Fruit fly (Drosophila melanogaster) whole organism, larva: ENCODE data around the gene CG31533.
A peak's percentile ranks its signal among the peaks of the same experiment; 100 is the strongest.

Experiments
- noc ChIP-seq: fragments of 200-800 bp; sonication (Bioruptor generic); optimal IDR thresholded peaks from 3 replicates; lab custom pipeline; 2019; ENCODE audit warnings: missing biosample characterization, mild to moderate bottlenecking, missing genetic modification characterization, moderate library complexity

Gene CG31533

dm6 chr3R:14157331-14157730, at the start of gene CG31533:
Gene CG31533 (minus strand): TSS chr3R:14157431.
- TF ChIP-seq noc (tag; lab: Kevin White, UChicago): no peak

DNA sequence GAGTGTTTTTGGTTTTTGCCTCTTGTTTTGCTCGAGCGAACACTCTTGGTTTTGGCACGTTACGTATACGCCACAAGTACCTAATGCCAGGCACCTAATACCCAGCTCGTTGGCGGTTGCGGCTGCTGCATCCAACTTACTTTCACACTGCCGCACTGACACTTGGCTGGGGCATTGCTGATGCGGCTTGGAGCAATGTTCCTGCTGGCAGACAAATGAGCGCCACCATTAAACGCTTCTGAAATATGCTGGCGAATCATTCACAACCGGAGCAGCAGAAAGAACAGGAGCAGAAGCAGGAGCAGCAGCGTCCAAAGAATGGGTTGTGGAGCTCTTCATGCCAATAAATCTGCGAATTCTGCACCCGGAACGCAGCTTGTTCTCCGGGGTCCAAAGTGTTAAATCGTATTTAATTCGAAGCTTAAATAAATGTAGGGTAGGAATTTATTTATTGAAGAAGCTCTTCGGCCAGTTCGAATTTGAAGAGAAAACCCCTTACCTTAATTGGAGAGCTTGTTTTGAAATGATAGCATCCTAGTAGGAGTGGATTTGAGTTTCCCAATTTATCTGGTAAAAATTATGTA, 5.0 kb upstream of the CG31533 start, which contains the start of gene CG3199:
Gene CG3199 (plus strand): TSS at position 534 of the 584 bp plus-strand sequence.
- no peak for TF ChIP-seq noc (tag; lab: Kevin White, UChicago)

- no peak for TF ChIP-seq noc (tag; lab: Kevin White, UChicago)
Observed at dm6 chr3R:14160178-14160577, 2.9 kb upstream of the CG31533 start, which contains the start of gene CG31327. Gene CG31327 (minus strand): TSS chr3R:14160278.

dm6 chr3R:14154341-14154740, 2.9 kb downstream of the CG31533 start, which contains the start of gene CG44215:
Gene CG44215 (minus strand): TSS chr3R:14154441.
- TF ChIP-seq noc (tag; lab: Kevin White, UChicago): no peak

dm6 chr3R:14153729-14154128, 3.5 kb downstream of the CG31533 start, which contains the start of gene Recs1:
Gene Recs1 (minus strand): TSS chr3R:14153829.
- TF ChIP-seq noc (tag; lab: Kevin White, UChicago): no peak

DNA sequence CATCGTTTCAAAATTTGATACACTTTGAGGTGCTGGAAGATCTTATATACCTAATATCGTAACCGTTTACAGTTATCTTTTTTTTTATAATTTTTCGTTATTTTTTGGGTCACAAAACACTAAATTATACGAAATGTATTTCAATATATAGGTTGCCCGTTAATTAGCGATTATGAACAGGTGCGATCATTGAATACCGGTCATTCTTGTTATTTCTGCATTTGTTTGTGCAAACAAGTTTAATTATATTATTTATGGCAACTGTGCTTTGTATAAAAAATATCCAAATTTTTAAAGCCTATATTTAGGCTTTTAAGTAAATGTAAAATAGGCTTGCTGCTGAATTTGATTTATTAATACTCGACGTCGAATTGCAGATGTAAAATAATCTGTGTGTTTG, 4.7 kb downstream of the CG31533 start, which contains the start of gene CG42500:
Gene CG42500 (minus strand): TSS at position 101 of the 400 bp plus-strand sequence.
- TF ChIP-seq noc (tag; lab: Kevin White, UChicago): no peak

- no peak for TF ChIP-seq noc (tag; lab: Kevin White, UChicago)
Observed at dm6 chr3R:14151840-14152239, 5.4 kb downstream of the CG31533 start, which contains the start of gene CG14355. Gene CG14355 (minus strand): TSS chr3R:14151940.

DNA sequence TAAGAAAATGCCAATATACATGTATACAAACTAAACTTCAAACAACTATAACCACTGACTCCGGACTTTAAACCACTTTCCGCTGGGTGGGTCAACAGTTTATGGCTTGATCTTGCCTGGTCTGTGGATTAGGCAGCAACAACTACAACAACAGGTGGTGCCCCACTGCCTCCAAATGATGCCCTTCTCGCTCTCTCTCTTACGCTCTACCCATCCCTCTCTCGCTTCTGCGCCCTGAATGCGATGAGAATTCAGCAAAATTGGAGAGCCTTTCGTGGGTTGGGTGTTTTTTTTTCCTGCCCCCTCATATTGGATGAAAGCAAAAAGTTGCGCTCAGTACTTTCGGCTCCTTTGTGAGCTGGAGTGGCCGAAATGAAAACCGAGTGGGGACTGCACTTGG, 16.3 kb downstream of the CG31533 start:
- no peak for TF ChIP-seq noc (tag; lab: Kevin White, UChicago)

DNA sequence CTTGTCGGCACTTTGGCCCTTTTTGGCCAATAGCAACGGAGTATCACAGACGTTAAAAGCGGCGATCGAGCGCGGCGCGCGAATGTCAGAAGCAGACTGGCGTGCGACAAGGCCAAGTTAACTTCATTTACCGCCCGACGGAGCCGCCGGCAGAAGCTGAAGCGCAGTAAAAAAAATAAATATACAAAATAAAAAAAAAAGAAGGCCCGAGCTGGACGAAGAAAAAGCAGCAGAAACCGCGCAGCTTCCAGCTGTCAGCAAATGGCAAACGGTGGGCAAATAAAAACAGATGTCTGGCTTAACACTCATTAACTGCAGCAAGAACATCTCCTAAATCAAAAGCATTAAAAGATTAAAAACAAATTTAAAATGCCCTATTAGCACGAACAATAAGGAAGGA, 25.3 kb downstream of the CG31533 start, which contains the start of gene CG14356:
Gene CG14356 (minus strand): TSS at position 101 of the 400 bp plus-strand sequence.
- no peak for TF ChIP-seq noc (tag; lab: Kevin White, UChicago)

DNA sequence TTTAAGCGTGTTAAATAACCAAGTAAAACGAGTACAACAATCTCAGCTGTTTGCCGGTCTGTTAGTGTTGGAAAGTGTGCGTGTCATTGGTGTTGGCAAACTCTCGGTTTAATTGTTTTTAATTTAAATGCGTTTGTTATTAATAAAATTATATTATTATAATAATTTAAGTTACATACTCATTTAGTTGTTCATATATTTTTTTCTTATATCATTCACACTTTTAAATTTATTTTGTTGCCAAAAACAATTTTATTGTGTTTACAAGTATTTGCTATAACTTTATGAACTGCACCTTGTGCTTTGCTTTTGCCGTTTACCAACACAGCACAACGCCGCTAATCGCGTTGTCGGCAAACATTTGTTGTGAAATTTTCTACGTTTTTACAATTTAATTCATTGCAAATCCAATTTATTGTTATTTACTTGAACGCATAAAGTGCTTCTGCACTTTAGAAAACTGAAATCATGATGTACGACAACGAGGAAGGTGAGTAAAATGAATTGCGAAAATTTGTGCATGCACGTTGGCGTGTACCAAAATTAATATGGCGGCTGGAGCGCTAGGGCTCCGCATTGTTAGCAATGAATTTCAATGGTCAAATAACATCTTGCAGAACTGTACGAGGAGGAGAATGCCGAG, 31.6 kb downstream of the CG31533 start, which contains the start of the genes 140up and Polr2B:
Gene 140up (minus strand): TSS at position 70 of the 643 bp plus-strand sequence.
Gene Polr2B (plus strand): TSS at position 313 of the 643 bp plus-strand sequence.
- TF ChIP-seq noc (tag; lab: Kevin White, UChicago): peak; percentile 93

dm6 chr3R:14122347-14122812, 34.9 kb downstream of the CG31533 start, which contains the start of the genes Abi and twf:
Gene Abi (minus strand): TSS chr3R:14122420.
Gene twf (plus strand): TSS chr3R:14122654.
- no peak for TF ChIP-seq noc (tag; lab: Kevin White, UChicago)

DNA sequence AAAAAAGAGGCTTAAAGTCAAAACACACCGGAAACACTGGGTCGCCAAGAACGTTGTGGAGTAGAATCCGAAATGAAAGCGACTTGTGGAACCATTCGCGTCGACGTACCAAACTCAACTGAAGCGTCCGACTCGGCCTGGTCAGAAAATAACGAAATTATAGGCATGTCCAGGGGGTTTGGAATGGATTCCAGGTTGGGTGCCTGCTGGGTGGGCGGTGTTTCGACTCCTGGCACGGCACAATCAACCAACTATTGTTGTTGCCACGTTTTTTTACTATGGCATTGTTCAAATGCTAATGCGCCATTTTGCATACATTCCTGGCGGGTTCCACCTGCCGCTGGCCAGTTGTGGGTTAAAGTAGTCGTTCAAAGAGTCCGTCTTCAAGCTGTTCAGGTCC, 38.9 kb downstream of the CG31533 start, which contains the start of gene Kif19A:
Gene Kif19A (minus strand): TSS at position 101 of the 400 bp plus-strand sequence.
- TF ChIP-seq noc (tag; lab: Kevin White, UChicago): no peak

DNA sequence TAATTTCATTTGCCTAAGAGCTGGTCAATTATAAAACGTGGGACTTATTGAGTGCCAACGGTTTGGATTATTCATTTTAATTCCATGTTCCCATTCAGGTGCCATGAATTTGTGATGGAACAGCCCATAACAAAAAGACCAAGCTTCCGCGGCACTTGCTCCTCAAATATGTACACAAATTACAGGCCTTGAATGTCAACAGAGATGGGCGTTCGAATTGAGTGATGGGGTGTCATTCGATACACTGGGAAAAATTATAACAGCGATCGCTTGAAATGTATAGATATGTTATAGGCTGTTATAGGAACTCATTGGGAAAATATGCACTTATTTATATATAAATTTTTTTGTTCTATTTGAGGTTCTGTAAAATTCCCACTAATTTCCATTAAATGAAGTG, 41.1 kb downstream of the CG31533 start:
- TF ChIP-seq noc (tag; lab: Kevin White, UChicago): no peak

DNA sequence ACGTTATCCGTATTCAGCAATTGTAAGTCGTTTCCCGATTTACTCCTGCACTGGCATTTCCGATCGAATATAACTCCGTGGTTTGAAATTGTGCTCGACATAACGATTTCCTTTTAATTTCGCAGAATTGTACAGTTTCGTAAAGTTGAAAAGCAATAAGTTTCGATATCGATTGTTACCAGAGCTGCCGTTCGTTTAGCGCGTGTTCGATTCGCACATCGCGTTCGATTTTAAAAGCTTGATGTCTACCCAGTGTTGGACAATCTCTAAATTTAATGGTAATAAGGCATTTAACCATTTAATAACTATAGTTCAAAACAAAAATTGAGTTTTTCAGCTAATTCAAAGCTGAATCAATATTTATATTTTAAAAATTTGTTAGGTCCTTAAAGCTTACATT, 45.2 kb downstream of the CG31533 start, which contains the start of gene CG14357:
Gene CG14357 (minus strand): TSS at position 101 of the 400 bp plus-strand sequence.
- no peak for TF ChIP-seq noc (tag; lab: Kevin White, UChicago)

DNA sequence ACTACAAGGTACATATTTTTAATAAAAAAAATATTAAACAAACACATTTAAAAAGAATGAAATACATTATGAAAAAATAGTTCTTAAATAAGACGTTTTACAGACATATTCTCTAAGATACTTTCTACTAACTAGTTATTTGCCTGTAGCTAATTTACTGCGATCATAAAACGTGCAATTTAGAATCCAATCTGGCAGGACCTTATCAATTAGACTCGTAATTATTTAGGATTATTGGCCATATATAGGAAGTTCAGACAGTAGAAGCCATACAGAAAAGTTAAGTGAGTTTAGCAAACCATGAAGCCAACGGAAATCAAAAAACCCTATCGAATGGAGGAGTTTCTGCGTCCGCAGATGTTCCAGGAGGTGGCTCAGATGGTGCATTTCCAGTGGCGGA, 48.1 kb downstream of the CG31533 start, which contains the start of gene Or88a:
Gene Or88a (plus strand): TSS at position 301 of the 400 bp plus-strand sequence.
- TF ChIP-seq noc (tag; lab: Kevin White, UChicago): no peak
